Fruit fly (Drosophila melanogaster): Measurements from ENCODE around the gene GATAd.
A peak's percentile ranks its signal among the peaks of the same experiment; 100 is the strongest.

Gene GATAd

dm6 chr2L:10299077-10299809 is 34.3 kb upstream of the GATAd start (continued):
- TF ChIP-seq CG3065 (GFP tag; optimal IDR thresholded peaks at IDR 0.05) (no peak), Dad (GFP tag; optimal IDR thresholded peaks at IDR 0.05) (no peak), tll (GFP tag; optimal IDR thresholded peaks at IDR 0.05) (no peak), CG18599 (GFP tag; optimal IDR thresholded peaks at IDR 0.05) (no peak), gt (GFP tag; IDR thresholded peaks at IDR 0.05) (no peak), gce (GFP tag; IDR thresholded peaks at IDR 0.05) (no peak), Optix (GFP tag; IDR thresholded peaks at IDR 0.05) (no peak), Oli (tag; optimal IDR thresholded peaks at IDR 0.05) (peak; percentile 17), GATAe (GFP tag; conservative IDR thresholded peaks at IDR 0.05) (no peak), crol (GFP tag; IDR thresholded peaks at IDR 0.05) (no peak), CG10209 (GFP tag; optimal IDR thresholded peaks at IDR 0.05) (no peak), otp (GFP tag; IDR thresholded peaks at IDR 0.05) (no peak), tup (GFP tag; optimal IDR thresholded peaks at IDR 0.05) (no peak), bsh (GFP tag; optimal IDR thresholded peaks at IDR 0.05) (peak in 1 of 2 experiments; percentile 25), MESR4 (GFP tag; optimal IDR thresholded peaks at IDR 0.05) (peak; percentile 70), CG12744 (GFP tag; optimal IDR thresholded peaks at IDR 0.05) (no peak), Hsf (GFP tag; optimal IDR thresholded peaks at IDR 0.05) (no peak), Spps (tag; optimal IDR thresholded peaks at IDR 0.05) (no peak), Deaf1 (tag; optimal IDR thresholded peaks at IDR 0.05) (no peak), CG9727 (GFP tag; optimal IDR thresholded peaks at IDR 0.05) (no peak), vfl (GFP tag; optimal IDR thresholded peaks at IDR 0.05) (no peak), CG6654 (GFP tag; optimal IDR thresholded peaks at IDR 0.05) (no peak), tgo (GFP tag; IDR thresholded peaks at IDR 0.05) (no peak), Awh (GFP tag; IDR thresholded peaks at IDR 0.05) (no peak), disco-r (GFP tag; optimal IDR thresholded peaks at IDR 0.05) (no peak), z (GFP tag; IDR thresholded peaks at IDR 0.05) (no peak), toy (GFP tag; IDR thresholded peaks at IDR 0.05) (no peak), CG15601 (tag; optimal IDR thresholded peaks at IDR 0.05) (no peak), p53 (GFP tag; optimal IDR thresholded peaks at IDR 0.05) (no peak), CG2678 (tag; optimal IDR thresholded peaks at IDR 0.05) (no peak), onecut (GFP tag; IDR thresholded peaks at IDR 0.05) (peak; percentile 62), CG17361 (GFP tag; IDR thresholded peaks at IDR 0.05) (no peak), ttk (GFP tag; IDR thresholded peaks at IDR 0.05) (no peak), jumu (GFP tag; optimal IDR thresholded peaks at IDR 0.05) (no peak), CG1602 (GFP tag; optimal IDR thresholded peaks at IDR 0.05) (no peak), CG8478 (optimal IDR thresholded peaks at IDR 0.05) (no peak), CG8281 (tag; optimal IDR thresholded peaks at IDR 0.05) (no peak), CG16813 (GFP tag; IDR thresholded peaks at IDR 0.05; ENCODE audit: partially characterized antibody) (no peak), tna (GFP tag; IDR thresholded peaks at IDR 0.05; ENCODE audit: partially characterized antibody) (no peak), Scr (GFP tag; IDR thresholded peaks at IDR 0.05; ENCODE audit: partially characterized antibody) (peak; percentile 28; the same call in 1 of the 2 replicates), CG34376 (GFP tag; optimal IDR thresholded peaks at IDR 0.05) (no peak), slp2 (GFP tag; optimal IDR thresholded peaks at IDR 0.05) (no peak), HmgD (GFP tag; optimal IDR thresholded peaks at IDR 0.05) (no peak), Med (GFP tag) (peak; percentile 39)

All from whole organism, embryonic.